Worm (Caenorhabditis elegans) whole organism, L4 larva: ENCODE results near the gene M05D6.2.

Experiments used
- F44E2.7 ChIP-seq: fragments of 200-800 bp; sonication (Bioruptor generic); IDR thresholded peaks from 2 replicates; pipeline ENCODE4 v2.1.2; 2022; ENCODE audit warnings: missing genetic modification characterization, missing compliant biosample characterization
- Y105C5A.15 ChIP-seq: fragments of 200-800 bp; sonication (Bioruptor generic); IDR thresholded peaks from 2 replicates; pipeline ENCODE4 v1.3.6; 2022; ENCODE audit warnings: missing genetic modification characterization, missing compliant biosample characterization
- Y48G9A.11 ChIP-seq: fragments of 200-800 bp; sonication (Bioruptor generic); IDR thresholded peaks from 2 replicates; pipeline ENCODE4 v1.3.6; 2022; ENCODE audit warnings: missing genetic modification reagents, missing genetic modification characterization, missing compliant biosample characterization
- aha-1 ChIP-seq: fragments of 150-350 bp; peaks from one replicate; lab custom pipeline; 2014; ENCODE audit warnings: missing biosample characterization, missing genetic modification characterization
- aly-2 ChIP-seq: sonication (generic microtip); optimal IDR thresholded peaks from 2 replicates; lab custom pipeline; 2018; ENCODE audit warnings: missing biosample characterization, missing genetic modification characterization
- ama-1 ChIP-seq: fragments of 150-350 bp; optimal IDR thresholded peaks from 2 replicates; lab custom pipeline; 2014; ENCODE audit warnings: inconsistent platforms, mixed read lengths
- ceh-44 ChIP-seq: fragments of 200-800 bp; sonication (Bioruptor generic); IDR thresholded peaks from 2 replicates; pipeline ENCODE4 v1.3.6; 2022; ENCODE audit warnings: missing genetic modification reagents, missing genetic modification characterization, missing compliant biosample characterization
- ctbp-1 ChIP-seq: fragments of 200-800 bp; sonication (Bioruptor generic); IDR thresholded peaks from 2 replicates; pipeline ENCODE4 v1.3.6; 2022; ENCODE audit warnings: missing genetic modification reagents, missing genetic modification characterization, missing compliant biosample characterization
- daf-12 ChIP-seq: fragments of 150-350 bp; optimal IDR thresholded peaks from 2 replicates; lab custom pipeline; 2014; ENCODE audit warnings: missing biosample characterization, missing genetic modification reagents, missing genetic modification characterization
- daf-16 ChIP-seq, 3 experiments: sonication (generic microtip); optimal IDR thresholded peaks; 2 replicates each; lab custom pipeline; 2016 to 2017; ENCODE audit warnings: missing genetic modification characterization in 3 of 3, missing genetic modification reagents in 3 of 3, mild to moderate bottlenecking in 2 of 3, missing compliant biosample characterization in 2 of 3, missing biosample characterization in 1 of 3, moderate library complexity in 1 of 3
- dmd-6 ChIP-seq: fragments of 200-800 bp; sonication (Bioruptor generic); IDR thresholded peaks from 2 replicates; pipeline ENCODE4 v1.3.6; 2022; ENCODE audit warnings: missing genetic modification reagents, missing genetic modification characterization, missing compliant biosample characterization
- dpl-1 ChIP-seq: fragments of 150-350 bp; optimal IDR thresholded peaks from 2 replicates; lab custom pipeline; 2014; ENCODE audit warnings: missing biosample characterization, missing genetic modification reagents, missing genetic modification characterization
- egl-43 ChIP-seq: fragments of 200-800 bp; sonication (Bioruptor generic); IDR thresholded peaks from 2 replicates; pipeline ENCODE4 v1.3.6; 2022; ENCODE audit warnings: missing genetic modification reagents, missing genetic modification characterization, missing compliant biosample characterization
- fos-1 ChIP-seq: fragments of 150-350 bp; optimal IDR thresholded peaks from 2 replicates; lab custom pipeline; 2014; ENCODE audit warnings: missing biosample characterization, missing genetic modification characterization
- gei-8 ChIP-seq: fragments of 200-800 bp; sonication (Bioruptor generic); optimal IDR thresholded peaks from 2 replicates; lab custom pipeline; 2018; ENCODE audit warnings: mild to moderate bottlenecking, missing genetic modification characterization, missing compliant biosample characterization
- hif-1 ChIP-seq, 2 experiments: sonication (generic microtip); optimal IDR thresholded peaks; 2 replicates each; lab custom pipeline; 2016 to 2017; ENCODE audit warnings: missing compliant biosample characterization in 2 of 2, missing genetic modification characterization in 2 of 2, missing genetic modification reagents in 2 of 2, missing genotype in 2 of 2, mild to moderate bottlenecking in 1 of 2
- hlh-30 ChIP-seq: sonication (generic microtip); optimal IDR thresholded peaks from 2 replicates; lab custom pipeline; 2017; ENCODE audit warnings: antibody characterized with exemption, mild to moderate bottlenecking, missing genetic modification characterization, missing compliant biosample characterization; ENCODE audit not compliant: insufficient read depth
- jun-1 ChIP-seq: fragments of 150-350 bp; optimal IDR thresholded peaks from 2 replicates; lab custom pipeline; 2014; ENCODE audit warnings: missing biosample characterization, missing genetic modification reagents, missing genetic modification characterization
- lim-7 ChIP-seq: fragments of 200-800 bp; sonication (Bioruptor generic); IDR thresholded peaks from 2 replicates; pipeline ENCODE4 v1.3.6; 2022; ENCODE audit warnings: missing genetic modification characterization, missing compliant biosample characterization
- lin-13 ChIP-seq: fragments of 150-350 bp; optimal IDR thresholded peaks from 2 replicates; lab custom pipeline; 2014; ENCODE audit warnings: missing biosample characterization, missing genetic modification reagents, missing genetic modification characterization
- lin-38 ChIP-seq: fragments of 200-800 bp; sonication (Bioruptor generic); IDR thresholded peaks from 2 replicates; pipeline ENCODE4 v1.3.6; 2022; ENCODE audit warnings: missing genetic modification reagents, missing genetic modification characterization, missing compliant biosample characterization
- lir-3 ChIP-seq: sonication (generic microtip); optimal IDR thresholded peaks from 2 replicates; lab custom pipeline; 2016; ENCODE audit warnings: mild to moderate bottlenecking, missing genetic modification characterization, missing compliant biosample characterization
- mep-1 ChIP-seq: fragments of 150-350 bp; sonication (generic microtip); optimal IDR thresholded peaks from 3 replicates; lab custom pipeline; 2014; ENCODE audit warnings: missing biosample characterization, missing genetic modification characterization
- mxl-3 ChIP-seq: fragments of 200-800 bp; sonication (Bioruptor generic); optimal IDR thresholded peaks from 2 replicates; lab custom pipeline; 2018; ENCODE audit warnings: mild to moderate bottlenecking, missing genetic modification characterization, missing compliant biosample characterization
- nhr-237 ChIP-seq: sonication (generic microtip); optimal IDR thresholded peaks from 2 replicates; lab custom pipeline; 2017; ENCODE audit warnings: missing biosample characterization, missing genetic modification characterization
- nhr-6 ChIP-seq: fragments of 150-350 bp; optimal IDR thresholded peaks from 2 replicates; lab custom pipeline; 2014; ENCODE audit warnings: missing biosample characterization, missing genetic modification characterization
- nhr-77 ChIP-seq: fragments of 150-350 bp; optimal IDR thresholded peaks from 2 replicates; lab custom pipeline; 2014; ENCODE audit warnings: missing biosample characterization, missing genetic modification characterization
- pqm-1 ChIP-seq: sonication (generic microtip); optimal IDR thresholded peaks from 2 replicates; lab custom pipeline; 2017; ENCODE audit warnings: missing biosample characterization, missing genetic modification characterization
- rbr-2 ChIP-seq: sonication (generic microtip); optimal IDR thresholded peaks from 2 replicates; lab custom pipeline; 2016; ENCODE audit warnings: missing genotype, missing genetic modification characterization, missing compliant biosample characterization
- set-16 ChIP-seq: fragments of 200-800 bp; sonication (Bioruptor generic); IDR thresholded peaks from 2 replicates; pipeline ENCODE4 v1.3.6; 2022; ENCODE audit warnings: missing genetic modification reagents, missing genetic modification characterization, missing compliant biosample characterization
- skn-1 ChIP-seq: fragments of 150-350 bp; optimal IDR thresholded peaks from 2 replicates; lab custom pipeline; 2014; ENCODE audit warnings: missing biosample characterization, missing genetic modification characterization
- snpc-1.2 ChIP-seq: fragments of 200-800 bp; sonication (Bioruptor generic); IDR thresholded peaks from 2 replicates; pipeline ENCODE4 v1.3.6; 2022; ENCODE audit warnings: missing genetic modification reagents, missing genetic modification characterization, missing compliant biosample characterization
- tra-1 ChIP-seq: fragments of 200-800 bp; sonication (Bioruptor generic); IDR thresholded peaks from 2 replicates; pipeline ENCODE4 v1.3.6; 2022; ENCODE audit warnings: missing genetic modification reagents, missing genetic modification characterization, missing compliant biosample characterization
- unc-130 ChIP-seq: sonication (generic microtip); optimal IDR thresholded peaks from 2 replicates; lab custom pipeline; 2016; ENCODE audit warnings: missing genetic modification reagents, missing genetic modification characterization, missing compliant biosample characterization
- vab-7 ChIP-seq: fragments of 200-800 bp; sonication (Bioruptor generic); IDR thresholded peaks from 2 replicates; pipeline ENCODE4 v1.3.6; 2022; ENCODE audit warnings: missing genetic modification reagents, missing genetic modification characterization, missing compliant biosample characterization
- ztf-7 ChIP-seq: fragments of 150-350 bp; optimal IDR thresholded peaks from 2 replicates; lab custom pipeline; 2014; ENCODE audit warnings: missing biosample characterization, missing genetic modification characterization

M05D6.2 gene

DNA sequence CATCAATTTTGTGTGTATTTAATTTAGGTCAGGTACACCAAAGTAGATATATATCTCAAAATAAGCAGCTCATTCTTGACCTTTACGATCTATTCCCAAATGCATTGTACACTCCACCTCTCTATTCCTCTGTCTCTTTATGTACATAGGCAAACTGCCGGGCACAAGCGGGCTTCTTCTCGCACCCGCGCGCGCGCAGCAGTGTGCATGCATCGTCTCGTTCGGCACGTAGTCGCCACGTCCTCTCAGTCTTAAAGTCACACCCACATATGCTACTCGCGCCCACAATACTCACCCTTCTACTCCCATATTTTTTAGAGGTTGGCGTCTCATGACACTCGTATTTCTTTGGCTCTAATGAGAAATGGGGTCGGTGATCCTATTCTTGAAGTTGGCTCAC lies 16.5 kb upstream of the M05D6.2 start:
- TF ChIP-seq dmd-6 (GFP tag; lab: Robert Waterston, UW) = no peak
- TF ChIP-seq hlh-30 = peak; percentile 32
- TF ChIP-seq Y105C5A.15 (GFP tag; lab: Robert Waterston, UW) = no peak
- TF ChIP-seq lin-13 (GFP tag; lab: Kevin White, UChicago) = no peak
- no peak for TF ChIP-seq daf-16 (GFP tag; optimal IDR thresholded peaks at IDR 0.05; lab: Kevin White, UChicago)
- no peak for TF ChIP-seq daf-16 (tag; optimal IDR thresholded peaks at IDR 0.05; lab: Kevin White, UChicago)
- TF ChIP-seq ceh-44 (GFP tag; lab: Robert Waterston, UW) = no peak
- TF ChIP-seq ama-1 = no peak
- TF ChIP-seq set-16 (GFP tag; lab: Robert Waterston, UW) = peak; percentile 32; the same call in 1 of the 2 replicates
- peak; percentile 34; the same call in 1 of the 2 replicates for TF ChIP-seq egl-43 (GFP tag; lab: Robert Waterston, UW)
- peak; percentile 94 to 99 for TF ChIP-seq hif-1 (tag; optimal IDR thresholded peaks at IDR 0.05; lab: Kevin White, UChicago)
- TF ChIP-seq mep-1 (tag; lab: Kevin White, UChicago) = peak; percentile 18
- TF ChIP-seq aha-1 (tag; lab: Kevin White, UChicago) = peak; percentile 100
- no peak for TF ChIP-seq nhr-237 (tag; lab: Kevin White, UChicago)
- 0 out of 2 replicates have a peak, but pooled peaks have one; percentile 13 for TF ChIP-seq tra-1 (GFP tag; lab: Robert Waterston, UW)
- TF ChIP-seq jun-1 (tag; lab: Kevin White, UChicago) = no peak
- TF ChIP-seq lim-7 = no peak
- no peak for TF ChIP-seq mxl-3 (GFP tag; lab: Kevin White, UChicago)
- TF ChIP-seq ztf-7 = no peak

DNA sequence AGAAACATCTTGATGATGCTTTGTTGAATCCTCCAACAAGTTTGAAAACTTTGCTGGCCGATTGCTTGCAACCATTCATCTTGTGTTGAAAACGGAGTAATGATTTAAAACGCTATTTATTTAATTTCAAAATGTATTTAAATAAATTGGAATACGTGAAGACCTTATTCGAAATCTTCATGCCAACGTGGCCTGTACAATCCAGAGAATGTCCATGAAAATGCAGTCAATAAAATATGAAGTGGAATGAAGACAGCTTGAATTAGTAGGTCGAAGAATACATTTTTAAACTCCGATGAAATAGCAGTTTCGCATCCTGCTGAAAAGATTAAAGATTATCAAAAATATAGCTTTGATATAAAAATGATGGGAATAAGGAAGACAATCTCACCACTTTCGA lies 13.4 kb upstream of the M05D6.2 start, which contains the start of gene F22B5.5:
Gene F22B5.5, minus strand, starts transcription at position 101 of the 400 bp plus-strand sequence.
- TF ChIP-seq egl-43 (GFP tag; lab: Robert Waterston, UW) = no peak
- no peak for TF ChIP-seq gei-8 (GFP tag; lab: Kevin White, UChicago)
- TF ChIP-seq ceh-44 (GFP tag; lab: Robert Waterston, UW) = no peak
- no peak for TF ChIP-seq nhr-77 (tag; lab: Kevin White, UChicago)
- TF ChIP-seq F44E2.7 (GFP tag; lab: Robert Waterston, UW) = no peak
- TF ChIP-seq nhr-6 (tag; lab: Kevin White, UChicago) = no peak
- no peak for TF ChIP-seq tra-1 (GFP tag; lab: Robert Waterston, UW)
- TF ChIP-seq, all 104 proteins: peak for 0

ce11 chrII:8456094-8456493 lies 11.8 kb upstream of the M05D6.2 start, which contains the start of gene F22B5.6:
Gene F22B5.6 (minus strand): TSS chrII:8456194.
- TF ChIP-seq fos-1 (tag; lab: Kevin White, UChicago) (no peak), lir-3 (tag; lab: Kevin White, UChicago) (no peak), rbr-2 (tag; lab: Kevin White, UChicago) (no peak), hlh-30 (no peak), pqm-1 (tag; lab: Kevin White, UChicago) (no peak), ctbp-1 (GFP tag; lab: Robert Waterston, UW) (no peak), Y48G9A.11 (no peak), skn-1 (tag; lab: Kevin White, UChicago) (no peak), daf-12 (tag; lab: Kevin White, UChicago) (no peak), lim-7 (no peak), vab-7 (GFP tag; lab: Robert Waterston, UW) (no peak)

ce11 chrII:8456681-8457389 lies 11.1 kb upstream of the M05D6.2 start:
- 0 out of 2 replicates have a peak, but pooled peaks have one; percentile 22 for TF ChIP-seq lin-38 (GFP tag; lab: Robert Waterston, UW)
- peak; percentile 21 for TF ChIP-seq unc-130 (GFP tag; lab: Kevin White, UChicago)
- TF ChIP-seq dpl-1 (GFP tag; lab: Kevin White, UChicago) = peak; percentile 13
- TF ChIP-seq aly-2 (tag; lab: Kevin White, UChicago) = no peak
- no peak for TF ChIP-seq snpc-1.2
